Fruit fly (Drosophila melanogaster): ENCODE results near the gene CG14626.

DNA sequence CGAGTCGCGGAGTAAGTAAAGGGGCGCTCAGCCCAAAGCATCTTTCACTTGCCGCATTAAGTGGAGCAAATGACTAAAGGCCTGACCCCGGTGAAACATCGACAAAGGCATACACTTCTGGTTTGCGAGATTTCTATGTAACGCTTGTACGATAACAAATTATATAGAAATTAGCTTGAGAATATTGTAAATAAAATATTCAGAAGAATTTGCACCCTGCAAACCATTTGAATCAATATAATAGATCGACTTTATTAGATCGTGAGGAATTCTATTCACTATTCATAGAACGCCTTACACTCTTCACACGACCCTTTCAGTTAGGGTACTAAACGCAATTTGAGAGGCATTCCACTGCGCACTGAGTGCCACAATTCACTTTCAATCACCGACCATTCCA, 836 bp upstream of the CG14626 start:
- no peak for TF ChIP-seq CG8478 (optimal IDR thresholded peaks at IDR 0.05)
- TF ChIP-seq CTCF (optimal IDR thresholded peaks at IDR 0.05): no peak

Data from S2 (cell line).